Worm (Caenorhabditis elegans): ENCODE data around the gene C36C5.14.

The C36C5.14 gene

DNA sequence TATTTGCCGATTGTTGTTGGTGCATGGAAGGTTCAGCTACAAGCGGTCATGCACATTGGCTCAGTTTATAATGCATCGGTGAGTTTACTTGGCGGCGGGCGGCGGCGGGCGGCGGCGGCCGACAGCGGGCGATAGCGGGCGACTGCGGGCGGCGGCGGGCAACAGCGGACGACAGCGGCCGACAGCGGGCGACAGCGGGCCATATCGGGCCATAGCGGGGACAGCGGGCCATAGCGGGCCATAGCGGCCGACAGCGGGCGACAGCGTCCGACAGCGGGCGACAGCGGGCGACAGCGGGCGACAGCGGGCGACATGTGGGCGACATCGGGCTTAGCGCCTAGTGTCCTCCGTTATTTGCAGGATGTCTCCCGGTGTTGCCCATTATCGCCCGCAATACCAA is 33.2 kb downstream of the C36C5.14 start:
- no peak for TF ChIP-seq Y55F3AM.14 (GFP tag; optimal IDR thresholded peaks at IDR 0.05)
- no peak for TF ChIP-seq mdl-1 (tag; optimal IDR thresholded peaks at IDR 0.05)
- TF ChIP-seq alr-1 (tag; optimal IDR thresholded peaks at IDR 0.05), result no peak
- TF ChIP-seq nhr-237 (tag; optimal IDR thresholded peaks at IDR 0.05), result no peak
- no peak for TF ChIP-seq lin-13 (GFP tag; optimal IDR thresholded peaks at IDR 0.05)
- TF ChIP-seq nhr-6 (tag; optimal IDR thresholded peaks at IDR 0.05), result no peak
- TF ChIP-seq egl-27 (tag; optimal IDR thresholded peaks at IDR 0.05), result no peak
- TF ChIP-seq skn-1 (tag; optimal IDR thresholded peaks at IDR 0.05), result no peak
- no peak for TF ChIP-seq nhr-77 (tag; optimal IDR thresholded peaks at IDR 0.05)
- no peak for TF ChIP-seq aly-2 (tag; optimal IDR thresholded peaks at IDR 0.05)
- TF ChIP-seq dmd-4 (tag; optimal IDR thresholded peaks at IDR 0.05), result no peak
- TF ChIP-seq peb-1 (tag; optimal IDR thresholded peaks at IDR 0.05), result no peak
- no peak for TF ChIP-seq nhr-10 (tag; optimal IDR thresholded peaks at IDR 0.05)
- no peak for TF ChIP-seq R02D3.7 (tag; optimal IDR thresholded peaks at IDR 0.05)
- no peak for TF ChIP-seq ztf-1 (GFP tag; conservative IDR thresholded peaks at IDR 0.05)
- TF ChIP-seq lin-39 (tag; optimal IDR thresholded peaks at IDR 0.05), result no peak
- no peak for TF ChIP-seq elt-3 (tag; optimal IDR thresholded peaks at IDR 0.05)
- no peak for TF ChIP-seq mab-5 (tag; optimal IDR thresholded peaks at IDR 0.05)
- no peak for TF ChIP-seq sma-9 (GFP tag; optimal IDR thresholded peaks at IDR 0.05)
- no peak for TF ChIP-seq sma-9 (tag; optimal IDR thresholded peaks at IDR 0.05)

DNA sequence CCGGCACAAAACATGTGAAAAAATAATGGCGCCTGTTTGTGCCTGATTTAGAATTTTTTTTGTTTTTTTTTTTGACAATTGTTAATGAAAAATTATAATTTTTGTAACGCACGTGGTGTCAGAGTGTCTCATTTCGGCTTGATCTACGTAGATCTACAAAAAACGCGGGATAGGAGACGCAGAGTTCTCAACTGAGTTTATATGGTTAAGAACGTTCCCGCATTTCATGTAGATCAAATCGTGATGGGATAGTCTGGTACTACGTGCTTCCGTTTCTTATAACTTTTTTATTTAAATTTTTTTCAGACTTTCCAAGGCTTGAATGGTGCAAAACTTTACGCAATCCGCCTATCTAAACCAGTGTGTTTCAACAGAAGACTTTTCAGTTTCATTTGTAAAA is 36.5 kb downstream of the C36C5.14 start, which contains the start of gene tat-6:
tat-6 (plus strand) TSS at position 301 of the 400 bp plus-strand sequence.
- no peak for TF ChIP-seq crh-2 (tag; optimal IDR thresholded peaks at IDR 0.05)

DNA sequence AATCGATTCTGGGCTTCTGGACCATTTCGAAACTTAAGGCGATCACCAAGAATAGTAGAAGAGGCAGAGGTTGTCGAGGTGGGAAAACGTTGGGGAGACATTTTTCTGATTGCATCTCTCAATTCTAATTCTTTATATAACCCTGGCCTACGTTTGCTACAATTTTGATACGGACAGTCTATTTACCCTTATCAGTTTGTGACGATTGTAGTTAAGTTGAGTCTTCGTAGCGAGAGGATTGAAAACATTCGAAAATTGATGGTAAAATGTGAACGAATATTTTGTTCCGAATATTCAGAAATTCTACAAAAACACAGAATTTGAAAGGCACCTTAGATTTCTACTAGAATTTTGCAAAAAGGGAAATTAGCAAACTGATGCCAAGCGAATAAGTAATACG is 37.7 kb downstream of the C36C5.14 start, which contains the start of gene Y73C8C.10:
Y73C8C.10 (minus strand) TSS at position 101 of the 400 bp plus-strand sequence.
- no peak for TF ChIP-seq ceh-82 (tag; optimal IDR thresholded peaks at IDR 0.05)
- no peak for TF ChIP-seq lin-13 (GFP tag; optimal IDR thresholded peaks at IDR 0.05)
- TF ChIP-seq mdl-1 (tag; optimal IDR thresholded peaks at IDR 0.05), result no peak
- TF ChIP-seq gmeb-1 (tag; optimal IDR thresholded peaks at IDR 0.05), result no peak
- no peak for TF ChIP-seq nhr-23 (tag; optimal IDR thresholded peaks at IDR 0.05)
- TF ChIP-seq lin-39 (tag; optimal IDR thresholded peaks at IDR 0.05), result no peak
- TF ChIP-seq unc-39 (tag; optimal IDR thresholded peaks at IDR 0.05), result no peak
- TF ChIP-seq ztf-1 (GFP tag; conservative IDR thresholded peaks at IDR 0.05), result no peak
- TF ChIP-seq nhr-12 (tag; optimal IDR thresholded peaks at IDR 0.05), result no peak
- no peak for TF ChIP-seq sma-9 (GFP tag; optimal IDR thresholded peaks at IDR 0.05)
- no peak for TF ChIP-seq sma-9 (tag; optimal IDR thresholded peaks at IDR 0.05)
- no peak for TF ChIP-seq mbf-1 (tag; optimal IDR thresholded peaks at IDR 0.05)
- TF ChIP-seq nhr-10 (tag; optimal IDR thresholded peaks at IDR 0.05), result no peak
- no peak for TF ChIP-seq dmd-4 (tag; optimal IDR thresholded peaks at IDR 0.05)
- TF ChIP-seq nhr-11 (tag; optimal IDR thresholded peaks at IDR 0.05), result no peak
- TF ChIP-seq crh-2 (tag; optimal IDR thresholded peaks at IDR 0.05), result no peak
- TF ChIP-seq unc-62 (GFP tag; optimal IDR thresholded peaks at IDR 0.05), result no peak
- TF ChIP-seq zag-1 (tag; optimal IDR thresholded peaks at IDR 0.05), result no peak
- TF ChIP-seq lin-11 (tag; optimal IDR thresholded peaks at IDR 0.05), result no peak
- TF ChIP-seq nhr-129 (tag; optimal IDR thresholded peaks at IDR 0.05), result no peak
- no peak for TF ChIP-seq ztf-11 (tag; optimal IDR thresholded peaks at IDR 0.05)

DNA sequence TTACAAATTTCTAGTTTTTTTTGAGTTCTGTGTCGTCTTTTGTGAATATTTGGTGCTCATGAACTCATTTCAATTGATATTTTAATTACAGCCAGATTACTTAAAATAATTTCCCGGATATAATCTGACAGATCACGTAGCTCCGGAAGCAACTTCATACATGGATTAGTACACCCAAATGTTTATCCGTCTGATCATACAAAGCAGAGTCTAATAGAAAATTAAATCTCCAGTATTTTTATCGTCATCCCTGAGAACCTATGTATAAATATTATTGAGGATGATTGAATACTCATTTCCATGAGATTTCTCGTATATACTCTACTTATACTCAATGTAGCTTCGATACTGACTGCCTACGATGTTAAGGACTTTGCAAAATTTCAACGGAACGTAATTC is 40.4 kb downstream of the C36C5.14 start, which contains the start of gene Y73C8C.12:
Y73C8C.12 (plus strand) TSS at position 301 of the 400 bp plus-strand sequence.
- no peak for TF ChIP-seq lin-13 (GFP tag; optimal IDR thresholded peaks at IDR 0.05)
- no peak for TF ChIP-seq dmd-4 (tag; optimal IDR thresholded peaks at IDR 0.05)
- no peak for TF ChIP-seq nhr-129 (tag; optimal IDR thresholded peaks at IDR 0.05)
- no peak for TF ChIP-seq snpc-4 (tag; optimal IDR thresholded peaks at IDR 0.05)
- no peak for TF ChIP-seq sma-3 (GFP tag; optimal IDR thresholded peaks at IDR 0.05)
- no peak for TF ChIP-seq mdl-1 (tag; optimal IDR thresholded peaks at IDR 0.05)
- no peak for TF ChIP-seq ceh-16 (tag; optimal IDR thresholded peaks at IDR 0.05)
- no peak for TF ChIP-seq blmp-1 (tag; optimal IDR thresholded peaks at IDR 0.05; ENCODE audit: insufficient read depth)
- no peak for TF ChIP-seq nhr-11 (tag; optimal IDR thresholded peaks at IDR 0.05)
- no peak for TF ChIP-seq aly-2 (tag; optimal IDR thresholded peaks at IDR 0.05)
- TF ChIP-seq nhr-77 (tag; optimal IDR thresholded peaks at IDR 0.05), result no peak

All from whole organism, L2 larva.